Worm (Caenorhabditis elegans) whole organism, L4 larva: ENCODE data around the gene cpsf-3.

Experiments
- F26F4.8 ChIP-seq: fragments of 200-800 bp; sonication (Bioruptor generic); conservative IDR thresholded peaks from 2 replicates; pipeline ENCODE4 v1.3.6; 2022; ENCODE audit warnings: missing genetic modification characterization, missing compliant biosample characterization
- F44E2.7 ChIP-seq: fragments of 200-800 bp; sonication (Bioruptor generic); IDR thresholded peaks from 2 replicates; pipeline ENCODE4 v2.1.2; 2022; ENCODE audit warnings: missing genetic modification characterization, missing compliant biosample characterization
- F49E8.2 ChIP-seq: sonication (generic microtip); optimal IDR thresholded peaks from 2 replicates; lab custom pipeline; 2016; ENCODE audit warnings: missing compliant biosample characterization, mild to moderate bottlenecking, missing genetic modification characterization, borderline replicate concordance
- T20F7.1 ChIP-seq: fragments of 200-800 bp; sonication (Bioruptor generic); optimal IDR thresholded peaks from 2 replicates; lab custom pipeline; 2018; ENCODE audit warnings: mild to moderate bottlenecking, missing genetic modification characterization, missing compliant biosample characterization
- Y48G9A.11 ChIP-seq: fragments of 200-800 bp; sonication (Bioruptor generic); IDR thresholded peaks from 2 replicates; pipeline ENCODE4 v1.3.6; 2022; ENCODE audit warnings: missing genetic modification reagents, missing genetic modification characterization, missing compliant biosample characterization
- aly-2 ChIP-seq: sonication (generic microtip); optimal IDR thresholded peaks from 2 replicates; lab custom pipeline; 2018; ENCODE audit warnings: missing biosample characterization, missing genetic modification characterization
- ama-1 ChIP-seq: fragments of 150-350 bp; optimal IDR thresholded peaks from 2 replicates; lab custom pipeline; 2014; ENCODE audit warnings: inconsistent platforms, mixed read lengths
- ceh-62 ChIP-seq: sonication (generic microtip); optimal IDR thresholded peaks from 2 replicates; lab custom pipeline; 2017; ENCODE audit warnings: missing biosample characterization, missing genetic modification characterization
- ceh-82 ChIP-seq: sonication (generic microtip); optimal IDR thresholded peaks from 2 replicates; lab custom pipeline; 2017; ENCODE audit warnings: missing biosample characterization, missing genetic modification characterization
- ces-1 ChIP-seq: fragments of 150-350 bp; sonication (generic microtip); optimal IDR thresholded peaks from 4 replicates; lab custom pipeline; 2014; ENCODE audit warnings: missing biosample characterization, missing genetic modification reagents, missing genetic modification characterization
- dpl-1 ChIP-seq: fragments of 150-350 bp; optimal IDR thresholded peaks from 2 replicates; lab custom pipeline; 2014; ENCODE audit warnings: missing biosample characterization, missing genetic modification reagents, missing genetic modification characterization
- dve-1 ChIP-seq: sonication (generic microtip); optimal IDR thresholded peaks from 2 replicates; lab custom pipeline; 2017; ENCODE audit warnings: antibody characterized with exemption, mild to moderate bottlenecking, missing genetic modification characterization, missing compliant biosample characterization; ENCODE audit not compliant: insufficient read depth
- egl-27 ChIP-seq: sonication (generic microtip); optimal IDR thresholded peaks from 3 replicates; lab custom pipeline; 2017; ENCODE audit warnings: missing biosample characterization, missing genetic modification reagents, missing genetic modification characterization
- fkh-10 ChIP-seq: fragments of 150-350 bp; optimal IDR thresholded peaks from 2 replicates; lab custom pipeline; 2014; ENCODE audit warnings: missing biosample characterization, missing genetic modification reagents, missing genetic modification characterization
- hif-1 ChIP-seq, 2 experiments: sonication (generic microtip); optimal IDR thresholded peaks; 2 replicates each; lab custom pipeline; 2016 to 2017; ENCODE audit warnings: missing compliant biosample characterization in 2 of 2, missing genetic modification characterization in 2 of 2, missing genetic modification reagents in 2 of 2, missing genotype in 2 of 2, mild to moderate bottlenecking in 1 of 2
- hlh-30 ChIP-seq: sonication (generic microtip); optimal IDR thresholded peaks from 2 replicates; lab custom pipeline; 2017; ENCODE audit warnings: antibody characterized with exemption, mild to moderate bottlenecking, missing genetic modification characterization, missing compliant biosample characterization; ENCODE audit not compliant: insufficient read depth
- lim-7 ChIP-seq: fragments of 200-800 bp; sonication (Bioruptor generic); IDR thresholded peaks from 2 replicates; pipeline ENCODE4 v1.3.6; 2022; ENCODE audit warnings: missing genetic modification characterization, missing compliant biosample characterization
- lin-38 ChIP-seq: fragments of 200-800 bp; sonication (Bioruptor generic); IDR thresholded peaks from 2 replicates; pipeline ENCODE4 v1.3.6; 2022; ENCODE audit warnings: missing genetic modification reagents, missing genetic modification characterization, missing compliant biosample characterization
- lir-3 ChIP-seq: sonication (generic microtip); optimal IDR thresholded peaks from 2 replicates; lab custom pipeline; 2016; ENCODE audit warnings: mild to moderate bottlenecking, missing genetic modification characterization, missing compliant biosample characterization
- lsy-2 ChIP-seq, 2 experiments: fragments of 150-350 bp in 1 of 2; sonication (generic microtip) in 1 of 2; optimal IDR thresholded peaks; 2 replicates each; lab custom pipeline; 2014 to 2017; ENCODE audit warnings: missing biosample characterization in 2 of 2, missing genetic modification characterization in 2 of 2
- madf-5 ChIP-seq, 2 experiments: fragments of 200-800 bp; sonication (Bioruptor generic); IDR thresholded peaks; 2 replicates each; pipeline ENCODE4 v1.3.6; 2022; ENCODE audit warnings: missing compliant biosample characterization in 2 of 2, missing genetic modification characterization in 2 of 2
- mep-1 ChIP-seq: fragments of 150-350 bp; sonication (generic microtip); optimal IDR thresholded peaks from 3 replicates; lab custom pipeline; 2014; ENCODE audit warnings: missing biosample characterization, missing genetic modification characterization
- mxl-2 ChIP-seq: fragments of 200-800 bp; sonication (Bioruptor generic); conservative IDR thresholded peaks from 2 replicates; pipeline ENCODE4 v1.3.6; 2022; ENCODE audit warnings: missing genetic modification reagents, missing genetic modification characterization, missing compliant biosample characterization
- mxl-3 ChIP-seq: fragments of 200-800 bp; sonication (Bioruptor generic); optimal IDR thresholded peaks from 2 replicates; lab custom pipeline; 2018; ENCODE audit warnings: mild to moderate bottlenecking, missing genetic modification characterization, missing compliant biosample characterization
- nhr-28 ChIP-seq: fragments of 150-350 bp; optimal IDR thresholded peaks from 2 replicates; lab custom pipeline; 2014; ENCODE audit warnings: missing biosample characterization, missing genetic modification characterization
- nhr-6 ChIP-seq: fragments of 150-350 bp; optimal IDR thresholded peaks from 2 replicates; lab custom pipeline; 2014; ENCODE audit warnings: missing biosample characterization, missing genetic modification characterization
- nhr-77 ChIP-seq: fragments of 150-350 bp; optimal IDR thresholded peaks from 2 replicates; lab custom pipeline; 2014; ENCODE audit warnings: missing biosample characterization, missing genetic modification characterization
- pha-4 ChIP-seq, 2 experiments: fragments of 150-350 bp in 1 of 2; fragments of 200-800 bp in 1 of 2; sonication (Bioruptor generic) in 1 of 2; IDR thresholded peaks in 1 of 2; optimal IDR thresholded peaks in 1 of 2; 2 replicates each; pipeline versions ENCODE4 v1.3.6 to Lab custom; 2014 to 2022; ENCODE audit warnings: missing genetic modification characterization in 2 of 2, missing genetic modification reagents in 2 of 2, missing biosample characterization in 1 of 2, missing compliant biosample characterization in 1 of 2
- rbr-2 ChIP-seq: sonication (generic microtip); optimal IDR thresholded peaks from 2 replicates; lab custom pipeline; 2016; ENCODE audit warnings: missing genotype, missing genetic modification characterization, missing compliant biosample characterization
- sdz-12 ChIP-seq: fragments of 200-800 bp; sonication (Bioruptor generic); optimal IDR thresholded peaks from 2 replicates; lab custom pipeline; 2018; ENCODE audit warnings: mild to moderate bottlenecking, missing genetic modification characterization, missing compliant biosample characterization
- set-16 ChIP-seq: fragments of 200-800 bp; sonication (Bioruptor generic); IDR thresholded peaks from 2 replicates; pipeline ENCODE4 v1.3.6; 2022; ENCODE audit warnings: missing genetic modification reagents, missing genetic modification characterization, missing compliant biosample characterization
- snpc-4 ChIP-seq: fragments of 150-350 bp; optimal IDR thresholded peaks from 2 replicates; lab custom pipeline; 2014; ENCODE audit warnings: missing biosample characterization, missing genetic modification characterization
- spr-3 ChIP-seq: fragments of 200-800 bp; sonication (Bioruptor generic); optimal IDR thresholded peaks from 2 replicates; lab custom pipeline; 2018; ENCODE audit warnings: mild to moderate bottlenecking, missing genetic modification characterization, missing compliant biosample characterization
- tag-97 ChIP-seq: fragments of 200-800 bp; sonication (Bioruptor generic); IDR thresholded peaks from 2 replicates; pipeline ENCODE4 v1.3.6; 2022; ENCODE audit warnings: missing genetic modification characterization, missing compliant biosample characterization
- tra-1 ChIP-seq: fragments of 200-800 bp; sonication (Bioruptor generic); IDR thresholded peaks from 2 replicates; pipeline ENCODE4 v1.3.6; 2022; ENCODE audit warnings: missing genetic modification reagents, missing genetic modification characterization, missing compliant biosample characterization
- zip-2 ChIP-seq: fragments of 150-350 bp; optimal IDR thresholded peaks from 2 replicates; lab custom pipeline; 2014; ENCODE audit warnings: missing biosample characterization, missing genetic modification characterization

The cpsf-3 gene

DNA sequence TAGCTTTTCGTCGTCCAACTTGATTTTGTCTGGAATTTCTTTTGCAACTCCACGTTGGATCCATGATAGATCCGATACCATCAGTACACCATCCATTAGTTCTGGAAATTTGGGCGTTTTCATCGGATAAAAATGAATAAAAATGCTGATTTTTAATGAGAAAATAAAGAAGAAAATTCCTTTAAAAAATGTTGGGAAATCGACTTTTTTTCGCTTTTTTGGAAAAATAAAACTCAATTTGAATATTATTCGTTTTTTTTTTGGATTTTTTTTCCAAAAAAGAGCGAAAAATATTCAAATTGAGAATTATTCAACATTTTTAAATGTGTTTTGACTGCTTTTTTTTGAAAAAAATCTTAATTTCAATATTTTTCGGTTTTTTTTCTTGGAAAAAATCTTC is 46.2 kb downstream of the cpsf-3 start, which contains the start of gene pwp-1:
Gene pwp-1 (minus strand): TSS at position 101 of the 400 bp plus-strand sequence.
- TF ChIP-seq Y48G9A.11: no peak
- no peak for TF ChIP-seq nhr-77
- no peak for TF ChIP-seq ama-1 (lab: Kevin White, UChicago)
- no peak for TF ChIP-seq ceh-82 (tag; lab: Kevin White, UChicago)
- TF ChIP-seq fkh-10 (GFP tag; lab: Kevin White, UChicago): no peak
- no peak for TF ChIP-seq F49E8.2
- TF ChIP-seq mxl-2 (GFP tag; lab: Robert Waterston, UW): no peak
- TF ChIP-seq ceh-62 (tag; lab: Kevin White, UChicago): no peak
- no peak for TF ChIP-seq aly-2 (tag; lab: Kevin White, UChicago)
- TF ChIP-seq spr-3 (GFP tag; lab: Kevin White, UChicago): no peak
- no peak for TF ChIP-seq F26F4.8 (GFP tag; lab: Robert Waterston, UW)
- no peak for TF ChIP-seq rbr-2 (tag; lab: Kevin White, UChicago)
- no peak for TF ChIP-seq madf-5 (GFP tag; IDR thresholded peaks at IDR 0.05; lab: Robert Waterston, UW)

DNA sequence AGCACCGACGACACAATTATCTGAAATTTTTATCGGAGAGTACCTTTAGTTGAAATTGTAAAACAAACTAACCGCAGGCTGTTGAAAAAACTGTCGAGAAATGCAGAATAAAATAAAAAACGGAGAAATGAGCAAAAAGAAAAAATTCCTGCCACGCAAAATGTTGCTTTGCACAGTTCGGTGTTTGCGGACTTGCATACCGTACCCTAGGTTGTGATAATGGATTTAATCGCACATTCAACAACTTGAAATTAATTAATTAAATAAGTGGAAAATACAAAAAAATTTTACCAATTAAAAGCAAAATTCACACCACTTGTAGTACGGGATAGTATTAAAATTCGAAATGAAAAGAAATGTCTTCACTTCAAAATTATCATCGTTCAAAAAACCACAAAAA is 51.3 kb downstream of the cpsf-3 start:
- TF ChIP-seq F44E2.7 (GFP tag; lab: Robert Waterston, UW): no peak
- peak; percentile 46; the same call in 1 of the 2 replicates for TF ChIP-seq lin-38 (GFP tag; lab: Robert Waterston, UW)
- TF ChIP-seq set-16 (GFP tag; lab: Robert Waterston, UW): no peak
- TF ChIP-seq lir-3 (tag; lab: Kevin White, UChicago): no peak
- TF ChIP-seq dpl-1: peak; percentile 50
- no peak for TF ChIP-seq egl-27 (tag; lab: Kevin White, UChicago)
- no peak for TF ChIP-seq lim-7 (GFP tag; lab: Robert Waterston, UW)
- TF ChIP-seq tag-97 (GFP tag; lab: Robert Waterston, UW): no peak
- TF ChIP-seq hlh-30 (tag; lab: Kevin White, UChicago): peak; percentile 39
- TF ChIP-seq snpc-4 (tag; lab: Kevin White, UChicago): no peak
- TF ChIP-seq nhr-6 (tag; lab: Kevin White, UChicago): peak; percentile 72
- no peak for TF ChIP-seq tra-1
- no peak for TF ChIP-seq F49E8.2
- no peak for TF ChIP-seq mxl-3
- TF ChIP-seq nhr-28 (tag; lab: Kevin White, UChicago): peak; percentile 9
- peak; percentile 49 for TF ChIP-seq mep-1 (tag; lab: Kevin White, UChicago)
- peak in 1 of 2 experiments; percentile 15 for TF ChIP-seq hif-1 (tag; optimal IDR thresholded peaks at IDR 0.05; lab: Kevin White, UChicago)
- TF ChIP-seq pha-4 (GFP tag; IDR thresholded peaks at IDR 0.05; lab: Robert Waterston, UW): no peak
- peak; percentile 47 for TF ChIP-seq pha-4 (tag; optimal IDR thresholded peaks at IDR 0.05; lab: Kevin White, UChicago)
- TF ChIP-seq ceh-82 (tag; lab: Kevin White, UChicago): no peak
- TF ChIP-seq sdz-12: no peak
- peak; percentile 42 for TF ChIP-seq T20F7.1 (GFP tag; lab: Kevin White, UChicago)
- TF ChIP-seq zip-2 (tag; lab: Kevin White, UChicago): no peak
- peak; percentile 33 for TF ChIP-seq ces-1 (GFP tag; lab: Kevin White, UChicago)
- peak; percentile 82 to 98 for TF ChIP-seq lsy-2 (tag; optimal IDR thresholded peaks at IDR 0.05; lab: Kevin White, UChicago)
- TF ChIP-seq dve-1 (tag; lab: Kevin White, UChicago): peak; percentile 4
